Worm (Caenorhabditis elegans): ENCODE results near the gene zmp-6.

- TF ChIP-seq mdl-1 (tag; optimal IDR thresholded peaks at IDR 0.05): no peak
- TF ChIP-seq mxl-3 (GFP tag; optimal IDR thresholded peaks at IDR 0.05): no peak
Observed at ce11 chrIII:7198838-7199237, 48.8 kb downstream of the zmp-6 start, which contains the start of gene pfd-5.
